Worm (Caenorhabditis elegans): Measurements from ENCODE around the gene F23A7.8.
A peak's percentile ranks its signal among the peaks of the same experiment; 100 is the strongest.

The F23A7.8 gene

DNA sequence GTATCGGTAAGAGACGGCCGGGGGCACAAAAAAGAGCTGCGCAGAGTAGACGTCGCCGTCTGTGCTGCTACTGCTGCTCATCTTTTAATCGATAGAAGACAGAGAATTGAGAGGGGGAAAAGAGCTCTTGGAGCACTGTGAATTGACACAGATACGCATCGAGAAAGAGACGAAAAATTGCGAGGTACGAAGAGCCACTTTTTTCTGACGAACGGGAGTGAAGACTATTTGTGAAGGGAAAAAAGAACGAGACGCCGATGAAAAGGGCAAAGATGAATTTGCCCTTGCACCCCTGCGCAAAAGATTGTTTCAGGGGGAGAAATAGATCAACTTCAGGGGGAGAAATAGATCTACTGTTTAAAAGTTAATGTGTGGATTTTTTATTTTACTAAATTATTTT is 10.9 kb upstream of the F23A7.8 start (continued):
- no peak for TF ChIP-seq attf-4 (tag; optimal IDR thresholded peaks at IDR 0.05)
- no peak for TF ChIP-seq dmd-8 (GFP tag; IDR thresholded peaks at IDR 0.05)
- TF ChIP-seq Y75B8A.6 (GFP tag; IDR thresholded peaks at IDR 0.05), result no peak
- TF ChIP-seq nhr-76 (tag; optimal IDR thresholded peaks at IDR 0.05), result no peak
- no peak for TF ChIP-seq nhr-237 (tag; optimal IDR thresholded peaks at IDR 0.05)
- no peak for TF ChIP-seq mxl-2 (GFP tag; conservative IDR thresholded peaks at IDR 0.05)
- no peak for TF ChIP-seq lin-29 (GFP tag; IDR thresholded peaks at IDR 0.05)
- TF ChIP-seq mdt-29 (GFP tag; IDR thresholded peaks at IDR 0.05), result 0 out of 2 replicates have a peak, but pooled peaks have one; percentile 22
- TF ChIP-seq nhr-10 (tag; optimal IDR thresholded peaks at IDR 0.05), result no peak
- TF ChIP-seq set-16 (GFP tag; IDR thresholded peaks at IDR 0.05), result peak; percentile 41; the same call in 1 of the 2 replicates
- TF ChIP-seq cey-2 (tag; optimal IDR thresholded peaks at IDR 0.05; ENCODE audit: borderline replicate concordance, insufficient read depth), result no peak
- TF ChIP-seq ceh-62 (tag; optimal IDR thresholded peaks at IDR 0.05), result no peak
- no peak for TF ChIP-seq nhr-41 (GFP tag; IDR thresholded peaks at IDR 0.05)
- TF ChIP-seq Y5F2A.4 (GFP tag; optimal IDR thresholded peaks at IDR 0.05), result no peak
- TF ChIP-seq ces-1 (GFP tag; optimal IDR thresholded peaks at IDR 0.05), result no peak
- peak; percentile 13 for TF ChIP-seq dve-1 (tag; optimal IDR thresholded peaks at IDR 0.05; ENCODE audit: insufficient read depth)
- no peak for TF ChIP-seq skn-1 (tag; optimal IDR thresholded peaks at IDR 0.05)
- no peak for TF ChIP-seq zip-2 (tag; optimal IDR thresholded peaks at IDR 0.05)
- 0 out of 2 replicates have a peak, but pooled peaks have one; percentile 55 for TF ChIP-seq ctbp-1 (GFP tag; IDR thresholded peaks at IDR 0.05)
- TF ChIP-seq lsy-2 (tag; optimal IDR thresholded peaks at IDR 0.05), result peak; percentile 52 to 62
- no peak for TF ChIP-seq ZK546.5 (tag; optimal IDR thresholded peaks at IDR 0.05)
- no peak for TF ChIP-seq dmd-9 (GFP tag; IDR thresholded peaks at IDR 0.05)
- no peak for TF ChIP-seq aly-2 (tag; optimal IDR thresholded peaks at IDR 0.05)
- no peak for TF ChIP-seq pha-4 (GFP tag; IDR thresholded peaks at IDR 0.05)
- no peak for TF ChIP-seq pha-4 (tag; optimal IDR thresholded peaks at IDR 0.05)
- TF ChIP-seq hlh-11 (tag; optimal IDR thresholded peaks at IDR 0.05), result peak; percentile 27
- TF ChIP-seq F49E8.2 (tag; optimal IDR thresholded peaks at IDR 0.05; ENCODE audit: borderline replicate concordance), result no peak
- TF ChIP-seq lin-39 (tag; optimal IDR thresholded peaks at IDR 0.05), result no peak
- TF ChIP-seq hmg-1.1 (GFP tag; IDR thresholded peaks at IDR 0.05), result peak; percentile 89
- TF ChIP-seq lin-38 (GFP tag; IDR thresholded peaks at IDR 0.05), result no peak
- TF ChIP-seq zfp-3 (GFP tag; conservative IDR thresholded peaks at IDR 0.05), result no peak
- no peak for TF ChIP-seq spr-1 (tag; optimal IDR thresholded peaks at IDR 0.05)
- no peak for TF ChIP-seq spr-3 (GFP tag; optimal IDR thresholded peaks at IDR 0.05)
- no peak for TF ChIP-seq lir-3 (tag; optimal IDR thresholded peaks at IDR 0.05)
- 0 out of 2 replicates have a peak, but pooled peaks have one; percentile 23 for TF ChIP-seq dmd-6 (GFP tag; IDR thresholded peaks at IDR 0.05)
- peak in 1 of 2 experiments; percentile 2 for TF ChIP-seq daf-16 (GFP tag; optimal IDR thresholded peaks at IDR 0.05)
- peak; percentile 3 for TF ChIP-seq daf-16 (tag; optimal IDR thresholded peaks at IDR 0.05)
- no peak for TF ChIP-seq R02D3.7 (tag; optimal IDR thresholded peaks at IDR 0.05)
- peak; percentile 26 for TF ChIP-seq mxl-3 (GFP tag; optimal IDR thresholded peaks at IDR 0.05)
- TF ChIP-seq F37D6.2 (tag; optimal IDR thresholded peaks at IDR 0.05), result peak; percentile 88
- TF ChIP-seq fkh-10 (GFP tag; optimal IDR thresholded peaks at IDR 0.05), result peak; percentile 78
- no peak for TF ChIP-seq lim-7 (GFP tag; IDR thresholded peaks at IDR 0.05)
- peak; percentile 36 for TF ChIP-seq hlh-30 (tag; optimal IDR thresholded peaks at IDR 0.05; ENCODE audit: insufficient read depth)
- TF ChIP-seq snpc-1.2 (GFP tag; IDR thresholded peaks at IDR 0.05), result no peak
- TF ChIP-seq ztf-7 (tag; optimal IDR thresholded peaks at IDR 0.05), result no peak
- no peak for TF ChIP-seq ZK337.2 (GFP tag; IDR thresholded peaks at IDR 0.05)
- TF ChIP-seq gei-8 (GFP tag; optimal IDR thresholded peaks at IDR 0.05), result no peak
- no peak for TF ChIP-seq ztf-11 (tag; optimal IDR thresholded peaks at IDR 0.05)
- TF ChIP-seq unc-62 (GFP tag; optimal IDR thresholded peaks at IDR 0.05 in 1 of 2), result no peak
- no peak for TF ChIP-seq unc-62 (tag; optimal IDR thresholded peaks at IDR 0.05)
- peak; percentile 13 for TF ChIP-seq ceh-28 (tag; optimal IDR thresholded peaks at IDR 0.05)
- TF ChIP-seq F26F4.8 (GFP tag; conservative IDR thresholded peaks at IDR 0.05), result no peak
- no peak for TF ChIP-seq fos-1 (tag; optimal IDR thresholded peaks at IDR 0.05)
